Fruit fly (Drosophila melanogaster) whole organism, pupa: ENCODE measurements around the gene CG7102.

ENCODE experiments used
- CG10348 ChIP-seq: fragments of 200-800 bp; sonication (Bioruptor generic); IDR thresholded peaks from 2 replicates; pipeline ENCODE4 v1.3.6; 2022; ENCODE audit warnings: missing biosample characterization, missing genetic modification characterization
- CG12605 ChIP-seq: fragments of 200-800 bp; sonication (Bioruptor generic); IDR thresholded peaks from 2 replicates; pipeline ENCODE4 v1.3.6; 2022; ENCODE audit warnings: missing biosample characterization, missing genetic modification characterization
- CG13204 ChIP-seq: fragments of 200-800 bp; sonication (Bioruptor generic); optimal IDR thresholded peaks from 2 replicates; lab custom pipeline; 2018; ENCODE audit warnings: missing biosample characterization, mild to moderate bottlenecking, missing genetic modification characterization, moderate library complexity
- CG14655 ChIP-seq: fragments of 200-800 bp; sonication (Bioruptor generic); optimal IDR thresholded peaks from 3 replicates; lab custom pipeline; 2017; ENCODE audit warnings: mild to moderate bottlenecking, missing biosample characterization, missing genetic modification reagents, missing genetic modification characterization
- CG15710 ChIP-seq: fragments of 200-800 bp; sonication (Bioruptor generic); optimal IDR thresholded peaks from 2 replicates; lab custom pipeline; 2018; ENCODE audit warnings: missing biosample characterization, mild to moderate bottlenecking, missing genetic modification characterization, moderate library complexity
- CG17806 ChIP-seq: fragments of 200-800 bp; sonication (Bioruptor generic); optimal IDR thresholded peaks from 2 replicates; lab custom pipeline; 2018; ENCODE audit warnings: missing biosample characterization, mild to moderate bottlenecking, missing genetic modification characterization, moderate library complexity
- CG32121 ChIP-seq: fragments of 200-800 bp; sonication (Bioruptor generic); IDR thresholded peaks from 2 replicates; pipeline ENCODE4 v1.3.6; 2022; ENCODE audit warnings: missing biosample characterization, missing genetic modification characterization
- CG34367 ChIP-seq: fragments of 200-800 bp; sonication (Bioruptor generic); optimal IDR thresholded peaks from 2 replicates; lab custom pipeline; 2018; ENCODE audit warnings: missing biosample characterization, mild to moderate bottlenecking, missing genetic modification characterization
- CG4496 ChIP-seq: fragments of 200-800 bp; sonication (Bioruptor generic); IDR thresholded peaks from 3 replicates; pipeline ENCODE4 v1.3.6; 2022; ENCODE audit warnings: missing biosample characterization, missing genetic modification characterization
- CG8159 ChIP-seq: fragments of 200-800 bp; sonication (Bioruptor generic); optimal IDR thresholded peaks from 3 replicates; lab custom pipeline; 2018; ENCODE audit warnings: missing biosample characterization, mild to moderate bottlenecking, missing genetic modification characterization, moderate library complexity
- CG8301 ChIP-seq: fragments of 200-800 bp; sonication (Bioruptor generic); optimal IDR thresholded peaks from 2 replicates; lab custom pipeline; 2018; ENCODE audit warnings: missing biosample characterization, mild to moderate bottlenecking, missing genetic modification characterization
- CG9948 ChIP-seq: fragments of 200-800 bp; sonication (Bioruptor generic); optimal IDR thresholded peaks from 2 replicates; lab custom pipeline; 2018; ENCODE audit warnings: missing biosample characterization, mild to moderate bottlenecking, missing genetic modification characterization, moderate library complexity
- D1 ChIP-seq: fragments of 200-800 bp; sonication (Bioruptor generic); optimal IDR thresholded peaks from 2 replicates; lab custom pipeline; 2018; ENCODE audit warnings: missing biosample characterization, mild to moderate bottlenecking, missing genetic modification characterization, moderate library complexity
- EcR ChIP-seq: fragments of 200-800 bp; sonication (Bioruptor generic); optimal IDR thresholded peaks from 3 replicates; lab custom pipeline; 2019; ENCODE audit warnings: missing biosample characterization, missing genetic modification characterization, mild to moderate bottlenecking, moderate library complexity, missing genetic modification reagents
- Ets98B ChIP-seq: fragments of 200-800 bp; sonication (Bioruptor generic); IDR thresholded peaks from 2 replicates; pipeline ENCODE4 v1.3.6; 2022; ENCODE audit warnings: missing biosample characterization, missing genetic modification characterization
- Pif1A ChIP-seq: fragments of 200-800 bp; sonication (Bioruptor generic); optimal IDR thresholded peaks from 3 replicates; lab custom pipeline; 2016; ENCODE audit warnings: missing biosample characterization, missing genetic modification characterization
- Pif1B ChIP-seq: fragments of 200-800 bp; sonication (Bioruptor generic); optimal IDR thresholded peaks from 3 replicates; lab custom pipeline; 2016; ENCODE audit warnings: missing biosample characterization, missing genetic modification characterization
- Snoo ChIP-seq: fragments of 200-800 bp; sonication (Bioruptor generic); optimal IDR thresholded peaks from 3 replicates; lab custom pipeline; 2017; ENCODE audit warnings: missing biosample characterization, mild to moderate bottlenecking, missing genetic modification characterization, inconsistent platforms
- fd96Ca ChIP-seq: fragments of 200-800 bp; sonication (Bioruptor generic); IDR thresholded peaks from 3 replicates; pipeline ENCODE4 v1.3.6; 2022; ENCODE audit warnings: missing biosample characterization, missing genetic modification characterization
- gl ChIP-seq: fragments of 200-800 bp; sonication (Bioruptor generic); optimal IDR thresholded peaks from 2 replicates; lab custom pipeline; 2018; ENCODE audit warnings: missing biosample characterization, mild to moderate bottlenecking, missing genetic modification characterization
- rn ChIP-seq: fragments of 200-800 bp; sonication (Bioruptor generic); IDR thresholded peaks from 2 replicates; pipeline ENCODE4 v1.3.6; 2022; ENCODE audit warnings: missing biosample characterization, missing genetic modification characterization

The CG7102 gene

DNA sequence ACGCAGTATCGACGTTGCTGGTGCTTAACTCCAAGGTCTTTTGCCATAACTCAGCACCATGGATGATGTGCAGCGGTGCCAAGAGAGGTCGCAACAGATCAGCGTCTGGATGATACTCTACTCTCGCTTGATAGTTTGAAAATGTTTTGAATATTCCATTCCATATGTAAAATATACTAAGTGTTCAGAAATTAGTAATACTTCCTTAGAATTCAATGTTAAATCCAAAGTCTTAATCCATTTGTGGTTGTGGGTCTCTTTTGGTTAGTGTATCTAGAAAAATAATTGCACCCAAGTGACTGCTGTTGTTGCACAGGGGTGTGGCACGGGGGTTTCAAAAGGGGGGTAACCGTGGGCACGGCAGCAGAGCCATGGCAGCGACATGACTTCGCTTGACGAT lies 11.8 kb upstream of the CG7102 start:
- peak; percentile 72 for TF ChIP-seq fd96Ca (GFP tag; lab: Robert Waterston, UW)
- TF ChIP-seq Ets98B (GFP tag; lab: Robert Waterston, UW), result peak; percentile 71
- peak; percentile 59 for TF ChIP-seq gl (tag; lab: Kevin White, UChicago)
- TF ChIP-seq CG4496 (GFP tag; lab: Robert Waterston, UW), result peak; percentile 74
- peak; percentile 78 for TF ChIP-seq CG34367 (tag; lab: Kevin White, UChicago)
- peak; percentile 16; the same call in 1 of the 2 replicates for TF ChIP-seq rn (GFP tag; lab: Robert Waterston, UW)
- TF ChIP-seq CG13204 (GFP tag; lab: Kevin White, UChicago), result peak; percentile 46
- peak; percentile 10 for TF ChIP-seq Snoo (tag; lab: Kevin White, UChicago)
- no peak for TF ChIP-seq CG10348 (GFP tag; lab: Robert Waterston, UW)
- TF ChIP-seq CG12605, result peak; percentile 74
- peak; percentile 68 for TF ChIP-seq Pif1A (GFP tag; lab: Kevin White, UChicago)
- TF ChIP-seq CG8159 (tag; lab: Kevin White, UChicago), result peak; percentile 77
- TF ChIP-seq CG9948 (tag; lab: Kevin White, UChicago), result peak; percentile 78
- peak; percentile 50 for TF ChIP-seq CG32121 (GFP tag; lab: Robert Waterston, UW)
- TF ChIP-seq EcR (GFP tag; lab: Kevin White, UChicago), result no peak
- peak; percentile 71 for TF ChIP-seq CG14655 (GFP tag; lab: Kevin White, UChicago)
- TF ChIP-seq CG17806 (tag; lab: Kevin White, UChicago), result peak; percentile 80
- no peak for TF ChIP-seq D1 (tag; lab: Kevin White, UChicago)
- TF ChIP-seq CG15710 (tag; lab: Kevin White, UChicago), result peak; percentile 76
- TF ChIP-seq CG8301 (tag; lab: Kevin White, UChicago), result peak; percentile 80
- peak; percentile 49 for TF ChIP-seq Pif1B (GFP tag; lab: Kevin White, UChicago)

DNA sequence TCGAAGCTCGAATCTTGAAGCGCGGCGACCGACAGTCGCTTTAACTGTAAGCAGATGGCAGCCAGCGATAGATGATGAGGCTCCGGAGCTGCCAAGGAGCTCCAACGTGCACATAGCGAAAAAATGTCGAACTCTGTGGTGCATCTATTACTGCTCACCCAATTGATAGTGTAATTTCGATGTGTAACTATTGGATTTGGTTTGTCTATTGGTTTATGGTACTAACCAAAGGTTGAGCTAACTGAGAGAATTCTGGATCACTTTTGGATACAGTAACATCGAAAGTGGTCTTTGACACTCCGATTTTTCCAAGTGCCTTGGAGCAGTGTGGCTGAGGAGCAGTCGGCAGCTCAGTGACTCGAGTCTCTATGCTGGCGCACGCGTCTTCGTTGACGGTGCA lies 11.3 kb upstream of the CG7102 start:
- TF ChIP-seq CG9948 (tag; lab: Kevin White, UChicago), result peak; percentile 86
- TF ChIP-seq D1 (tag; lab: Kevin White, UChicago), result peak; percentile 49
- peak; percentile 56 for TF ChIP-seq CG12605
- peak; percentile 83 for TF ChIP-seq Ets98B (GFP tag; lab: Robert Waterston, UW)
- peak; percentile 85 for TF ChIP-seq CG8159 (tag; lab: Kevin White, UChicago)
- TF ChIP-seq gl (tag; lab: Kevin White, UChicago), result peak; percentile 74
- peak; percentile 64 for TF ChIP-seq rn (GFP tag; lab: Robert Waterston, UW)
- peak; percentile 87 for TF ChIP-seq CG14655 (GFP tag; lab: Kevin White, UChicago)
- peak; percentile 80 for TF ChIP-seq CG15710 (tag; lab: Kevin White, UChicago)
- TF ChIP-seq fd96Ca (GFP tag; lab: Robert Waterston, UW), result peak; percentile 89
- peak; percentile 86 for TF ChIP-seq CG34367 (tag; lab: Kevin White, UChicago)
- peak; percentile 71 for TF ChIP-seq CG13204 (GFP tag; lab: Kevin White, UChicago)
- peak; percentile 64 for TF ChIP-seq Snoo (tag; lab: Kevin White, UChicago)
- no peak for TF ChIP-seq CG10348 (GFP tag; lab: Robert Waterston, UW)
- TF ChIP-seq CG8301 (tag; lab: Kevin White, UChicago), result peak; percentile 88
- TF ChIP-seq CG4496 (GFP tag; lab: Robert Waterston, UW), result peak; percentile 92
- no peak for TF ChIP-seq EcR (GFP tag; lab: Kevin White, UChicago)
- TF ChIP-seq Pif1B (GFP tag; lab: Kevin White, UChicago), result peak; percentile 49
- TF ChIP-seq Pif1A (GFP tag; lab: Kevin White, UChicago), result peak; percentile 79
- peak; percentile 91 for TF ChIP-seq CG17806 (tag; lab: Kevin White, UChicago)
- TF ChIP-seq CG32121 (GFP tag; lab: Robert Waterston, UW), result peak; percentile 69
- TF ChIP-seq, all 21 proteins: peak for 19

DNA sequence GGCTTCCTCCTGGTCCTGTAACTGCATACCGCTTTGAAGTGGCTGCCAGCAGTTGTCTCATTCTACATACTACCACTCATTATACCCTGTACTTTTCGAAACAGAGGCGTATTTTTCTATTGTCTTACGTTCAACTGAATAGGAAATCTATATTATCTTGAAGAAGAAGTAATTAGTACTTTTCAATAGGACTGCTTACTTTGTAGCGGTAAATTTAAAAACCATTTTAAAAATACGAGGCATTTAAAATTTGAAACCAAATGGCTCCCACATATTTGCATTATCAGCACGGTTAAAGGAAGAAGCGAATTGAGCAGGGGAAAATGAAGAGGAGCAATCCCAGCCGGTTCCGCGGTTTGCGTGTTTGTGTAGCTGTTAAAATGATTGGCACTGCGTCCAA lies 9.9 kb upstream of the CG7102 start:
- peak; percentile 68 for TF ChIP-seq Pif1B (GFP tag; lab: Kevin White, UChicago)
- no peak for TF ChIP-seq fd96Ca (GFP tag; lab: Robert Waterston, UW)
- TF ChIP-seq CG14655 (GFP tag; lab: Kevin White, UChicago), result peak; percentile 69
- peak; percentile 24; the same call in 1 of the 3 replicates for TF ChIP-seq CG4496 (GFP tag; lab: Robert Waterston, UW)
- TF ChIP-seq Ets98B (GFP tag; lab: Robert Waterston, UW), result peak; percentile 55; the same call in 1 of the 2 replicates
- peak; percentile 45 for TF ChIP-seq CG15710 (tag; lab: Kevin White, UChicago)
- peak; percentile 64 for TF ChIP-seq Snoo (tag; lab: Kevin White, UChicago)
- peak; percentile 56 for TF ChIP-seq CG34367 (tag; lab: Kevin White, UChicago)
- TF ChIP-seq CG8159 (tag; lab: Kevin White, UChicago), result peak; percentile 60
- TF ChIP-seq CG12605, result no peak
- TF ChIP-seq rn (GFP tag; lab: Robert Waterston, UW), result no peak; the same call in 1 of the 2 replicates
- TF ChIP-seq gl (tag; lab: Kevin White, UChicago), result peak; percentile 1
- peak; percentile 74 for TF ChIP-seq CG17806 (tag; lab: Kevin White, UChicago)
- TF ChIP-seq CG32121 (GFP tag; lab: Robert Waterston, UW), result no peak
- TF ChIP-seq CG9948 (tag; lab: Kevin White, UChicago), result peak; percentile 70
- TF ChIP-seq Pif1A (GFP tag; lab: Kevin White, UChicago), result peak; percentile 57
- peak; percentile 70 for TF ChIP-seq CG8301 (tag; lab: Kevin White, UChicago)

- TF ChIP-seq D1 (tag; lab: Kevin White, UChicago) (peak; percentile 91), CG13204 (GFP tag; lab: Kevin White, UChicago) (no peak)
These were observed 3.4 kb upstream of the CG7102 start, which contains the start of gene Spn28Db for dm6 chr2L:7890654-7891114. Spn28Db (minus strand) TSS chr2L:7890704.

- TF ChIP-seq CG32121 (GFP tag; lab: Robert Waterston, UW) (no peak), gl (tag; lab: Kevin White, UChicago) (no peak), CG10348 (GFP tag; lab: Robert Waterston, UW) (no peak), CG4496 (GFP tag; lab: Robert Waterston, UW) (no peak), CG8301 (tag; lab: Kevin White, UChicago) (no peak), Pif1B (GFP tag; lab: Kevin White, UChicago) (no peak), CG17806 (tag; lab: Kevin White, UChicago) (no peak), Ets98B (GFP tag; lab: Robert Waterston, UW) (no peak), Snoo (tag; lab: Kevin White, UChicago) (no peak), CG34367 (tag; lab: Kevin White, UChicago) (no peak), CG15710 (tag; lab: Kevin White, UChicago) (no peak), fd96Ca (GFP tag; lab: Robert Waterston, UW) (no peak), CG12605 (no peak), CG8159 (tag; lab: Kevin White, UChicago) (no peak), CG9948 (tag; lab: Kevin White, UChicago) (no peak), Pif1A (GFP tag; lab: Kevin White, UChicago) (no peak)
- TF ChIP-seq, all 21 proteins: peak for 0
These were observed 1.7 kb upstream of the CG7102 start, which contains the start of gene Spn28Da for dm6 chr2L:7889029-7889428. Spn28Da (minus strand) TSS chr2L:7889129.
